Fruit fly (Drosophila melanogaster): ENCODE results near the gene CG14857.

CG14857 gene

dm6 chr3R:14754806-14755488 is 46.6 kb upstream of the CG14857 start (continued):
- TF ChIP-seq Kr (GFP tag; optimal IDR thresholded peaks at IDR 0.05) = no peak
- TF ChIP-seq CG34422 (GFP tag; IDR thresholded peaks at IDR 0.05) = no peak
- no peak for TF ChIP-seq CG14710 (tag; optimal IDR thresholded peaks at IDR 0.05)
- no peak for TF ChIP-seq CG32767 (GFP tag; IDR thresholded peaks at IDR 0.05)
- no peak for TF ChIP-seq CG15696 (tag; optimal IDR thresholded peaks at IDR 0.05)
- TF ChIP-seq amos (GFP tag; IDR thresholded peaks at IDR 0.05; ENCODE audit: partially characterized antibody) = no peak
- no peak for TF ChIP-seq scrt (GFP tag; optimal IDR thresholded peaks at IDR 0.05)
- peak; percentile 10 for TF ChIP-seq tio (GFP tag; optimal IDR thresholded peaks at IDR 0.05)
- TF ChIP-seq bcd (GFP tag; optimal IDR thresholded peaks at IDR 0.05) = peak; percentile 7
- no peak for TF ChIP-seq crc (GFP tag; optimal IDR thresholded peaks at IDR 0.05)
- peak; percentile 65 for TF ChIP-seq dmrt99B (tag; optimal IDR thresholded peaks at IDR 0.05)
- no peak for TF ChIP-seq CHES-1-like (GFP tag; optimal IDR thresholded peaks at IDR 0.05)
- no peak for TF ChIP-seq CG7357 (GFP tag; IDR thresholded peaks at IDR 0.05)
- TF ChIP-seq sqz (GFP tag; optimal IDR thresholded peaks at IDR 0.05) = no peak
- 0 out of 4 replicates have a peak, but pooled peaks have one; percentile 9 for TF ChIP-seq Gug (GFP tag; IDR thresholded peaks at IDR 0.05)
- TF ChIP-seq CG2712 (tag; optimal IDR thresholded peaks at IDR 0.05) = peak; percentile 23
- TF ChIP-seq Ada2b (GFP tag; IDR thresholded peaks at IDR 0.05) = peak; percentile 54
- no peak for TF ChIP-seq gsb (GFP tag; IDR thresholded peaks at IDR 0.05)
- TF ChIP-seq CG13123 (GFP tag; optimal IDR thresholded peaks at IDR 0.05) = no peak
- no peak for TF ChIP-seq nerfin-1 (tag; optimal IDR thresholded peaks at IDR 0.05)
- peak; percentile 63; the same call in 1 of the 3 replicates for TF ChIP-seq so (GFP tag; IDR thresholded peaks at IDR 0.05)
- peak; percentile 0 for TF ChIP-seq CG9817 (tag; optimal IDR thresholded peaks at IDR 0.05)
- no peak for TF ChIP-seq CG8478 (optimal IDR thresholded peaks at IDR 0.05)
- no peak for TF ChIP-seq Oaz (GFP tag; IDR thresholded peaks at IDR 0.05)
- TF ChIP-seq CG16813 (GFP tag; IDR thresholded peaks at IDR 0.05; ENCODE audit: partially characterized antibody) = no peak
- TF ChIP-seq fd96Cb (tag; optimal IDR thresholded peaks at IDR 0.05) = peak; percentile 40
- TF ChIP-seq CG5180 (GFP tag; optimal IDR thresholded peaks at IDR 0.05) = no peak
- no peak for TF ChIP-seq maf-S (GFP tag; optimal IDR thresholded peaks at IDR 0.05)
- TF ChIP-seq cato (GFP tag; optimal IDR thresholded peaks at IDR 0.05; ENCODE audit: borderline replicate concordance) = no peak
- TF ChIP-seq CG30403 (GFP tag; optimal IDR thresholded peaks at IDR 0.05) = peak; percentile 52
- TF ChIP-seq CG4360 (GFP tag; IDR thresholded peaks at IDR 0.05) = no peak
- peak; percentile 45; the same call in 1 of the 3 replicates for TF ChIP-seq ken (GFP tag; IDR thresholded peaks at IDR 0.05)
- no peak for TF ChIP-seq CG12299 (tag; optimal IDR thresholded peaks at IDR 0.05)
- TF ChIP-seq croc (GFP tag; conservative IDR thresholded peaks at IDR 0.05) = no peak
- no peak for TF ChIP-seq Poxn (GFP tag; IDR thresholded peaks at IDR 0.05)
- TF ChIP-seq CG2116 (GFP tag; optimal IDR thresholded peaks at IDR 0.05) = no peak
- TF ChIP-seq CG11093 (GFP tag; IDR thresholded peaks at IDR 0.05) = 0 out of 3 replicates have a peak, but pooled peaks have one; percentile 28
- TF ChIP-seq CG5245 (GFP tag; optimal IDR thresholded peaks at IDR 0.05) = no peak
- TF ChIP-seq Ssrp (tag; optimal IDR thresholded peaks at IDR 0.05) = peak; percentile 10
- TF ChIP-seq Nf-YB (GFP tag; optimal IDR thresholded peaks at IDR 0.05) = no peak
- no peak for TF ChIP-seq twi (tag; optimal IDR thresholded peaks at IDR 0.05)
- TF ChIP-seq CG9876 (GFP tag; optimal IDR thresholded peaks at IDR 0.05) = no peak
- TF ChIP-seq fru (optimal IDR thresholded peaks at IDR 0.05) = no peak
- peak; percentile 2 to 34 for TF ChIP-seq dpn (GFP tag; optimal IDR thresholded peaks at IDR 0.05)
- TF ChIP-seq ap (GFP tag; IDR thresholded peaks at IDR 0.05) = no peak
- peak; percentile 1 for TF ChIP-seq gcm2 (GFP tag; optimal IDR thresholded peaks at IDR 0.05)
- no peak for TF ChIP-seq pnt (GFP tag; optimal IDR thresholded peaks at IDR 0.05)
- no peak for TF ChIP-seq CG12104 (GFP tag; optimal IDR thresholded peaks at IDR 0.05)
- no peak for TF ChIP-seq kah (GFP tag; optimal IDR thresholded peaks at IDR 0.05)
- TF ChIP-seq CG6175 (GFP tag; IDR thresholded peaks at IDR 0.05) = no peak
- TF ChIP-seq jigr1 (GFP tag; IDR thresholded peaks at IDR 0.05) = no peak

Measured in whole organism, embryonic.